Fruit fly (Drosophila melanogaster): ENCODE measurements around the gene CG8064.

CG8064 gene

dm6 chr3R:18292371-18292770, 8.9 kb downstream of the CG8064 start:
- TF ChIP-seq CG17801 (GFP tag; optimal IDR thresholded peaks at IDR 0.05; ENCODE audit: partially characterized antibody): no peak

- TF ChIP-seq CG17801 (GFP tag; optimal IDR thresholded peaks at IDR 0.05; ENCODE audit: partially characterized antibody): no peak
These were observed 11.0 kb downstream of the CG8064 start for dm6 chr3R:18294488-18294887.

- no peak for TF ChIP-seq CG17801 (GFP tag; optimal IDR thresholded peaks at IDR 0.05; ENCODE audit: partially characterized antibody)
These were observed 11.9 kb downstream of the CG8064 start for dm6 chr3R:18295262-18295944.

dm6 chr3R:18296084-18296483, 12.6 kb downstream of the CG8064 start:
- TF ChIP-seq CG17801 (GFP tag; optimal IDR thresholded peaks at IDR 0.05; ENCODE audit: partially characterized antibody): no peak

- no peak for TF ChIP-seq CG17801 (GFP tag; optimal IDR thresholded peaks at IDR 0.05; ENCODE audit: partially characterized antibody)
These were observed 13.3 kb downstream of the CG8064 start for dm6 chr3R:18296737-18297136.

- TF ChIP-seq CG17801 (GFP tag; optimal IDR thresholded peaks at IDR 0.05; ENCODE audit: partially characterized antibody): no peak
These were observed 14.2 kb downstream of the CG8064 start for dm6 chr3R:18297444-18298297.

dm6 chr3R:18298298-18298899, 14.9 kb downstream of the CG8064 start:
- TF ChIP-seq CG17801 (GFP tag; optimal IDR thresholded peaks at IDR 0.05; ENCODE audit: partially characterized antibody): no peak

- no peak for TF ChIP-seq CG17801 (GFP tag; optimal IDR thresholded peaks at IDR 0.05; ENCODE audit: partially characterized antibody)
These were observed 15.5 kb downstream of the CG8064 start, which contains the start of gene Dlc90F for dm6 chr3R:18298900-18299321. TSS of gene Dlc90F (plus strand) at chr3R:18299229.

dm6 chr3R:18301569-18301968, 18.1 kb downstream of the CG8064 start, which contains the start of gene Polr1E:
TSS of gene Polr1E (minus strand) at chr3R:18301728.
- no peak for TF ChIP-seq CG17801 (GFP tag; optimal IDR thresholded peaks at IDR 0.05; ENCODE audit: partially characterized antibody)

- no peak for TF ChIP-seq CG17801 (GFP tag; optimal IDR thresholded peaks at IDR 0.05; ENCODE audit: partially characterized antibody)
These were observed 19.3 kb downstream of the CG8064 start, which contains the start of gene CG7126 for dm6 chr3R:18302749-18303148. TSS of gene CG7126 (minus strand) at chr3R:18302849.

- TF ChIP-seq CG17801 (GFP tag; optimal IDR thresholded peaks at IDR 0.05; ENCODE audit: partially characterized antibody): no peak
These were observed 26.4 kb downstream of the CG8064 start for dm6 chr3R:18309910-18310309.

- TF ChIP-seq CG17801 (GFP tag; optimal IDR thresholded peaks at IDR 0.05; ENCODE audit: partially characterized antibody): no peak
These were observed 27.4 kb downstream of the CG8064 start for dm6 chr3R:18310766-18311367.

dm6 chr3R:18311368-18311919, 28.0 kb downstream of the CG8064 start:
- TF ChIP-seq CG17801 (GFP tag; optimal IDR thresholded peaks at IDR 0.05; ENCODE audit: partially characterized antibody): no peak

dm6 chr3R:18312761-18313160, 29.3 kb downstream of the CG8064 start:
- no peak for TF ChIP-seq CG17801 (GFP tag; optimal IDR thresholded peaks at IDR 0.05; ENCODE audit: partially characterized antibody)

dm6 chr3R:18314320-18314719, 30.9 kb downstream of the CG8064 start, which contains the start of gene PKD:
TSS of gene PKD (minus strand) at chr3R:18314407.
- TF ChIP-seq CG17801 (GFP tag; optimal IDR thresholded peaks at IDR 0.05; ENCODE audit: partially characterized antibody): no peak
